Fruit fly (Drosophila melanogaster) whole organism, pupa: ENCODE results near the gene CG2865.

ENCODE experiments used
- CG10348 ChIP-seq: fragments of 200-800 bp; sonication (Bioruptor generic); IDR thresholded peaks from 2 replicates; pipeline ENCODE4 v1.3.6; 2022; ENCODE audit warnings: missing biosample characterization, missing genetic modification characterization
- CG12605 ChIP-seq: fragments of 200-800 bp; sonication (Bioruptor generic); IDR thresholded peaks from 2 replicates; pipeline ENCODE4 v1.3.6; 2022; ENCODE audit warnings: missing biosample characterization, missing genetic modification characterization
- CG13204 ChIP-seq: fragments of 200-800 bp; sonication (Bioruptor generic); optimal IDR thresholded peaks from 2 replicates; lab custom pipeline; 2018; ENCODE audit warnings: missing biosample characterization, mild to moderate bottlenecking, missing genetic modification characterization, moderate library complexity
- CG17806 ChIP-seq: fragments of 200-800 bp; sonication (Bioruptor generic); optimal IDR thresholded peaks from 2 replicates; lab custom pipeline; 2018; ENCODE audit warnings: missing biosample characterization, mild to moderate bottlenecking, missing genetic modification characterization, moderate library complexity
- CG32121 ChIP-seq: fragments of 200-800 bp; sonication (Bioruptor generic); IDR thresholded peaks from 2 replicates; pipeline ENCODE4 v1.3.6; 2022; ENCODE audit warnings: missing biosample characterization, missing genetic modification characterization
- CG4496 ChIP-seq: fragments of 200-800 bp; sonication (Bioruptor generic); IDR thresholded peaks from 3 replicates; pipeline ENCODE4 v1.3.6; 2022; ENCODE audit warnings: missing biosample characterization, missing genetic modification characterization
- CG8301 ChIP-seq: fragments of 200-800 bp; sonication (Bioruptor generic); optimal IDR thresholded peaks from 2 replicates; lab custom pipeline; 2018; ENCODE audit warnings: missing biosample characterization, mild to moderate bottlenecking, missing genetic modification characterization
- CG9948 ChIP-seq: fragments of 200-800 bp; sonication (Bioruptor generic); optimal IDR thresholded peaks from 2 replicates; lab custom pipeline; 2018; ENCODE audit warnings: missing biosample characterization, mild to moderate bottlenecking, missing genetic modification characterization, moderate library complexity
- EcR ChIP-seq: fragments of 200-800 bp; sonication (Bioruptor generic); optimal IDR thresholded peaks from 3 replicates; lab custom pipeline; 2019; ENCODE audit warnings: missing biosample characterization, missing genetic modification characterization, mild to moderate bottlenecking, moderate library complexity, missing genetic modification reagents
- Pif1A ChIP-seq: fragments of 200-800 bp; sonication (Bioruptor generic); optimal IDR thresholded peaks from 3 replicates; lab custom pipeline; 2016; ENCODE audit warnings: missing biosample characterization, missing genetic modification characterization
- Snoo ChIP-seq: fragments of 200-800 bp; sonication (Bioruptor generic); optimal IDR thresholded peaks from 3 replicates; lab custom pipeline; 2017; ENCODE audit warnings: missing biosample characterization, mild to moderate bottlenecking, missing genetic modification characterization, inconsistent platforms
- rn ChIP-seq: fragments of 200-800 bp; sonication (Bioruptor generic); IDR thresholded peaks from 2 replicates; pipeline ENCODE4 v1.3.6; 2022; ENCODE audit warnings: missing biosample characterization, missing genetic modification characterization

DNA sequence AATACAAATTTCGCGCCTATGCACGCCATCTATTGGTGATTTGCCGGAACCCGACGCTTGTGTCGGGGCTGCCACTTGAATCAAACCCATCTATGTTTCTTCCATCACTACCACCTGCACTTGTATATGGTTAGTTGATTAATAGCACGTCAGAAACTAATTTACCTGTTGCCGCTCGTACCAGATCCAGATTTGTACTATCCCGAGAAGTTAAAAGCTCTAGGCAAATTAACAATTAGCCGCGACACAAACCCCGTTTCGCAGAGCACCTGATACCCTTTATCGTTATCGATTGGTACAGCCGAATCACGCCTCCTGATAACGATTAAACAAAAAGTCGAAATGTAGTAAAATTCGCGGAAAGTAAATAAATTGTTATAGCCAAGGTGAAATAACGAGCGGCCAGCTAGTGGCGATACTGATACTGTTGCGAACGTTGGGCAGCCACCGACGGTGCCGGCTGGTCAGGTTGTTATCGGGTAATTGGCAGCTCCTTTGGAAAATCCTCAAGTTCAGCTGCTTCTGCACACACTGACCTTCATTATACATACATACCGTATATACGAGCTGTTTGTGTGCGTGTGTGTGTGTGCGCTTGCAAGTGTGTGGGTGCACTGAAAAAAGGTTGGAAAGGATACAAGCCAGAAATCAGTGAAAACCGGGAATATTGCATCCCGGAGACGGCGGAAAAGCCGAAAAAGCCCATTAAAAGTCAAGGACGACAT, 47.0 kb upstream of the CG2865 start:
- peak; percentile 35 for TF ChIP-seq EcR (GFP tag; lab: Kevin White, UChicago)
- no peak for TF ChIP-seq Snoo (tag; lab: Kevin White, UChicago)
- TF ChIP-seq rn: no peak
- TF ChIP-seq CG4496 (GFP tag; lab: Robert Waterston, UW): no peak
- TF ChIP-seq CG8301 (tag; lab: Kevin White, UChicago): no peak
- TF ChIP-seq CG13204 (GFP tag; lab: Kevin White, UChicago): no peak
- TF ChIP-seq CG10348 (GFP tag; lab: Robert Waterston, UW): no peak
- no peak for TF ChIP-seq CG9948 (tag; lab: Kevin White, UChicago)
- no peak for TF ChIP-seq Pif1A (GFP tag; lab: Kevin White, UChicago)
- TF ChIP-seq CG17806 (tag; lab: Kevin White, UChicago): no peak
- TF ChIP-seq CG32121: no peak
- no peak for TF ChIP-seq CG12605 (GFP tag; lab: Robert Waterston, UW)
